Worm (Caenorhabditis elegans): ENCODE data around the gene R01H2.2.

R01H2.2 gene

ce11 chrIII:7083106-7083505 is 26.8 kb downstream of the R01H2.2 start:
- TF ChIP-seq attf-4 (tag; optimal IDR thresholded peaks at IDR 0.05) = no peak
- TF ChIP-seq skn-1 (tag; optimal IDR thresholded peaks at IDR 0.05) = no peak
- no peak for TF ChIP-seq hif-1 (tag; optimal IDR thresholded peaks at IDR 0.05)
- no peak for TF ChIP-seq ztf-11 (tag; optimal IDR thresholded peaks at IDR 0.05)
- no peak for TF ChIP-seq set-16 (GFP tag; IDR thresholded peaks at IDR 0.05)
- no peak for TF ChIP-seq tra-1 (GFP tag; IDR thresholded peaks at IDR 0.05)
- no peak for TF ChIP-seq aly-2 (tag; optimal IDR thresholded peaks at IDR 0.05)
- TF ChIP-seq ceh-28 (tag; optimal IDR thresholded peaks at IDR 0.05) = no peak
- TF ChIP-seq arid-1 (GFP tag; conservative IDR thresholded peaks at IDR 0.05) = no peak
- no peak for TF ChIP-seq mdl-1 (tag; optimal IDR thresholded peaks at IDR 0.05)
- no peak for TF ChIP-seq daf-8 (GFP tag; IDR thresholded peaks at IDR 0.05)
- no peak for TF ChIP-seq F37D6.2 (tag; optimal IDR thresholded peaks at IDR 0.05)
- no peak for TF ChIP-seq lin-29 (GFP tag; IDR thresholded peaks at IDR 0.05)
- no peak for TF ChIP-seq ctbp-1 (GFP tag; IDR thresholded peaks at IDR 0.05)

ce11 chrIII:7084908-7085307 is 28.6 kb downstream of the R01H2.2 start, which contains the start of gene tofu-7:
Gene tofu-7 (minus strand): TSS chrIII:7085018.
- TF ChIP-seq D1046.2 (GFP tag; IDR thresholded peaks at IDR 0.05) = no peak
- TF ChIP-seq lin-38 (GFP tag; IDR thresholded peaks at IDR 0.05) = peak; percentile 11; the same call in 1 of the 2 replicates

- TF ChIP-seq snpc-1.2 (GFP tag; IDR thresholded peaks at IDR 0.05) = no peak
- no peak for TF ChIP-seq F10B5.3 (tag; optimal IDR thresholded peaks at IDR 0.05)
- TF ChIP-seq lin-1 (GFP tag; IDR thresholded peaks at IDR 0.05) = no peak
- TF ChIP-seq lin-29 (GFP tag; IDR thresholded peaks at IDR 0.05) = no peak
- TF ChIP-seq attf-4 (tag; optimal IDR thresholded peaks at IDR 0.05) = no peak
- no peak for TF ChIP-seq daf-16 (GFP tag; optimal IDR thresholded peaks at IDR 0.05)
- TF ChIP-seq daf-16 (tag; optimal IDR thresholded peaks at IDR 0.05) = peak; percentile 18
- no peak for TF ChIP-seq daf-12 (tag; optimal IDR thresholded peaks at IDR 0.05)
- peak; percentile 66 for TF ChIP-seq nhr-28 (tag; optimal IDR thresholded peaks at IDR 0.05)
- TF ChIP-seq spr-1 (tag; optimal IDR thresholded peaks at IDR 0.05) = no peak
- TF ChIP-seq dmd-6 (GFP tag; IDR thresholded peaks at IDR 0.05) = no peak
- no peak for TF ChIP-seq lsy-2 (tag; optimal IDR thresholded peaks at IDR 0.05)
These were observed 30.8 kb downstream of the R01H2.2 start for ce11 chrIII:7087180-7087579.

ce11 chrIII:7087691-7088323 is 31.5 kb downstream of the R01H2.2 start, which contains the start of gene fubl-2:
Gene fubl-2 (minus strand): TSS chrIII:7087741.
- no peak for TF ChIP-seq vab-7 (GFP tag; IDR thresholded peaks at IDR 0.05)
- peak; percentile 18 for TF ChIP-seq ceh-28 (tag; optimal IDR thresholded peaks at IDR 0.05)
- TF ChIP-seq snpc-1.2 (GFP tag; IDR thresholded peaks at IDR 0.05) = no peak
- TF ChIP-seq ceh-62 (tag; optimal IDR thresholded peaks at IDR 0.05) = no peak
- TF ChIP-seq rbr-2 (tag; optimal IDR thresholded peaks at IDR 0.05) = peak; percentile 42
- peak; percentile 33 for TF ChIP-seq mxl-3 (GFP tag; optimal IDR thresholded peaks at IDR 0.05)
- no peak for TF ChIP-seq Y48G9A.11 (GFP tag; IDR thresholded peaks at IDR 0.05)
- TF ChIP-seq madf-9 (GFP tag; conservative IDR thresholded peaks at IDR 0.05) = no peak
- TF ChIP-seq dmd-6 (GFP tag; IDR thresholded peaks at IDR 0.05) = peak; percentile 27; the same call in 1 of the 2 replicates
- TF ChIP-seq lin-29 (GFP tag; IDR thresholded peaks at IDR 0.05) = no peak
- no peak for TF ChIP-seq saeg-2 (GFP tag; IDR thresholded peaks at IDR 0.05)
- TF ChIP-seq hlh-30 (tag; optimal IDR thresholded peaks at IDR 0.05; ENCODE audit: insufficient read depth) = peak; percentile 49
- TF ChIP-seq nhr-11 (tag; optimal IDR thresholded peaks at IDR 0.05) = peak; percentile 6
- peak; percentile 26 for TF ChIP-seq nhr-28 (tag; optimal IDR thresholded peaks at IDR 0.05)
- no peak for TF ChIP-seq dmd-9 (GFP tag; IDR thresholded peaks at IDR 0.05)
- TF ChIP-seq F10B5.3 (tag; optimal IDR thresholded peaks at IDR 0.05) = no peak
- TF ChIP-seq nhr-77 (tag; optimal IDR thresholded peaks at IDR 0.05) = peak; percentile 18
- peak in 1 of 2 experiments; percentile 88 for TF ChIP-seq hif-1 (tag; optimal IDR thresholded peaks at IDR 0.05)
- no peak for TF ChIP-seq nhr-42 (GFP tag; IDR thresholded peaks at IDR 0.05)
- TF ChIP-seq duxl-1 (tag; optimal IDR thresholded peaks at IDR 0.05; ENCODE audit: poor library complexity) = no peak
- no peak for TF ChIP-seq ctbp-1 (GFP tag; IDR thresholded peaks at IDR 0.05)
- no peak for TF ChIP-seq daf-12 (tag; optimal IDR thresholded peaks at IDR 0.05)
- peak; percentile 79 for TF ChIP-seq unc-130 (GFP tag; optimal IDR thresholded peaks at IDR 0.05)
- TF ChIP-seq mes-2 (tag; optimal IDR thresholded peaks at IDR 0.05; ENCODE audit: poor library complexity, severe bottlenecking) = peak; percentile 98
- no peak for TF ChIP-seq ZK546.5 (tag; optimal IDR thresholded peaks at IDR 0.05)
- no peak for TF ChIP-seq T20F7.1 (GFP tag; optimal IDR thresholded peaks at IDR 0.05)
- no peak for TF ChIP-seq zip-2 (tag; optimal IDR thresholded peaks at IDR 0.05)
- TF ChIP-seq R02D3.7 (tag; optimal IDR thresholded peaks at IDR 0.05) = no peak
- TF ChIP-seq tra-1 (GFP tag; IDR thresholded peaks at IDR 0.05) = no peak

All from whole organism, L4 larva.